Worm (Caenorhabditis elegans) whole organism, mixed stage, embryonic: ENCODE results near the gene D1086.5.

ENCODE experiments used
- M03D4.4 ChIP-seq: sonication (generic microtip); optimal IDR thresholded peaks from 2 replicates; lab custom pipeline; 2017; ENCODE audit warnings: mild to moderate bottlenecking, missing genetic modification characterization, missing compliant biosample characterization
- blmp-1 ChIP-seq: fragments of 150-350 bp; optimal IDR thresholded peaks from 2 replicates; lab custom pipeline; 2014; ENCODE audit warnings: missing biosample characterization, missing genetic modification characterization
- nhr-237 ChIP-seq: fragments of 150-350 bp; optimal IDR thresholded peaks from 2 replicates; lab custom pipeline; 2014; ENCODE audit warnings: missing biosample characterization, missing genetic modification characterization
- nhr-28 ChIP-seq: fragments of 150-350 bp; optimal IDR thresholded peaks from 2 replicates; lab custom pipeline; 2014; ENCODE audit warnings: missing biosample characterization, missing genetic modification characterization
- snpc-4 ChIP-seq: fragments of 150-350 bp; optimal IDR thresholded peaks from 2 replicates; lab custom pipeline; 2014; ENCODE audit warnings: missing biosample characterization, missing genetic modification characterization
- sptf-1 ChIP-seq: sonication (generic microtip); optimal IDR thresholded peaks from 2 replicates; lab custom pipeline; 2017; ENCODE audit warnings: mild to moderate bottlenecking, missing genetic modification characterization, moderate library complexity, missing compliant biosample characterization
- unc-62 ChIP-seq: fragments of 150-350 bp; optimal IDR thresholded peaks from 2 replicates; lab custom pipeline; 2014; ENCODE audit warnings: missing biosample characterization, missing genetic modification reagents, missing genetic modification characterization
- ztf-11 ChIP-seq: fragments of 150-350 bp; optimal IDR thresholded peaks from 2 replicates; lab custom pipeline; 2014; ENCODE audit warnings: missing biosample characterization, missing genetic modification characterization

ce11 chrV:14097358-14097757 lies 7.2 kb upstream of the D1086.5 start:
- TF ChIP-seq ztf-11 (tag; lab: Kevin White, UChicago) (no peak), snpc-4 (tag; lab: Kevin White, UChicago) (no peak), sptf-1 (tag; lab: Kevin White, UChicago) (no peak), blmp-1 (no peak), unc-62 (GFP tag; lab: Kevin White, UChicago) (no peak), M03D4.4 (tag; lab: Kevin White, UChicago) (no peak), nhr-237 (tag; lab: Kevin White, UChicago) (no peak), nhr-28 (tag; lab: Kevin White, UChicago) (no peak)
